Worm (Caenorhabditis elegans) whole organism, late embryonic: Measurements from ENCODE around the gene F53E4.2.

ENCODE experiments used
- K02D7.2 ChIP-seq: sonication (generic microtip); optimal IDR thresholded peaks from 2 replicates; lab custom pipeline; 2017; ENCODE audit warnings: mild to moderate bottlenecking, missing genetic modification characterization, missing compliant biosample characterization
- K09A11.1 ChIP-seq: sonication (generic microtip); optimal IDR thresholded peaks from 2 replicates; lab custom pipeline; 2017; ENCODE audit warnings: antibody characterized with exemption, mild to moderate bottlenecking, missing genetic modification characterization, missing compliant biosample characterization; ENCODE audit not compliant: insufficient read depth
- Y22D7AL.16 ChIP-seq: sonication (generic microtip); optimal IDR thresholded peaks from 2 replicates; lab custom pipeline; 2016; ENCODE audit warnings: missing genetic modification characterization, missing compliant biosample characterization
- ama-1 ChIP-seq: fragments of 150-350 bp; optimal IDR thresholded peaks from 2 replicates; lab custom pipeline; 2014
- ceh-14 ChIP-seq: sonication (generic microtip); optimal IDR thresholded peaks from 2 replicates; lab custom pipeline; 2016; ENCODE audit warnings: missing genotype, missing genetic modification characterization, missing compliant biosample characterization
- ceh-18 ChIP-seq: sonication (generic microtip); optimal IDR thresholded peaks from 2 replicates; lab custom pipeline; 2016; ENCODE audit warnings: missing genetic modification characterization, missing compliant biosample characterization
- ceh-31 ChIP-seq: sonication (generic microtip); optimal IDR thresholded peaks from 2 replicates; lab custom pipeline; 2016; ENCODE audit warnings: missing genetic modification characterization, missing compliant biosample characterization
- ceh-48 ChIP-seq: sonication (generic microtip); optimal IDR thresholded peaks from 2 replicates; lab custom pipeline; 2016; ENCODE audit warnings: missing genetic modification characterization, inconsistent platforms, missing compliant biosample characterization
- ceh-6 ChIP-seq: fragments of 200-800 bp; sonication (Bioruptor generic); optimal IDR thresholded peaks from 2 replicates; lab custom pipeline; 2018; ENCODE audit warnings: mild to moderate bottlenecking, missing genetic modification characterization, missing compliant biosample characterization
- che-1 ChIP-seq: sonication (generic microtip); optimal IDR thresholded peaks from 2 replicates; lab custom pipeline; 2016; ENCODE audit warnings: mild to moderate bottlenecking, missing genetic modification characterization, missing compliant biosample characterization
- dve-1 ChIP-seq: sonication (generic microtip); optimal IDR thresholded peaks from 2 replicates; lab custom pipeline; 2017; ENCODE audit warnings: antibody characterized with exemption, mild to moderate bottlenecking, missing genetic modification characterization, missing compliant biosample characterization
- ets-4 ChIP-seq: sonication (generic microtip); optimal IDR thresholded peaks from 2 replicates; lab custom pipeline; 2016; ENCODE audit warnings: missing genetic modification characterization, missing compliant biosample characterization
- fax-1 ChIP-seq: sonication (generic microtip); optimal IDR thresholded peaks from 2 replicates; lab custom pipeline; 2016; ENCODE audit warnings: missing genotype, missing genetic modification characterization, missing compliant biosample characterization
- fkh-6 ChIP-seq: sonication (generic microtip); optimal IDR thresholded peaks from 2 replicates; lab custom pipeline; 2016; ENCODE audit warnings: missing genetic modification characterization, missing compliant biosample characterization
- gmeb-2 ChIP-seq: sonication (generic microtip); optimal IDR thresholded peaks from 2 replicates; lab custom pipeline; 2016; ENCODE audit warnings: missing genetic modification characterization, inconsistent platforms, missing compliant biosample characterization
- hlh-30 ChIP-seq: sonication (generic microtip); optimal IDR thresholded peaks from 2 replicates; lab custom pipeline; 2017; ENCODE audit warnings: antibody characterized with exemption, missing genetic modification characterization, missing compliant biosample characterization; ENCODE audit not compliant: insufficient read depth
- hlh-8 ChIP-seq: sonication (generic microtip); optimal IDR thresholded peaks from 2 replicates; lab custom pipeline; 2016; ENCODE audit warnings: missing genotype, missing genetic modification characterization, missing compliant biosample characterization
- lin-11 ChIP-seq: fragments of 200-800 bp; sonication (Bioruptor generic); optimal IDR thresholded peaks from 2 replicates; lab custom pipeline; 2018; ENCODE audit warnings: mild to moderate bottlenecking, missing genetic modification characterization, missing compliant biosample characterization
- nhr-11 ChIP-seq: fragments of 150-350 bp; optimal IDR thresholded peaks from 2 replicates; lab custom pipeline; 2014; ENCODE audit warnings: missing biosample characterization, missing genetic modification characterization
- nhr-232 ChIP-seq: sonication (generic microtip); optimal IDR thresholded peaks from 2 replicates; lab custom pipeline; 2016; ENCODE audit warnings: missing genetic modification characterization, missing compliant biosample characterization
- npax-4 ChIP-seq: sonication (generic microtip); optimal IDR thresholded peaks from 2 replicates; lab custom pipeline; 2016; ENCODE audit warnings: missing genetic modification characterization, missing compliant biosample characterization
- pag-3 ChIP-seq: sonication (generic microtip); optimal IDR thresholded peaks from 2 replicates; lab custom pipeline; 2016; ENCODE audit warnings: missing compliant biosample characterization, missing genetic modification characterization, borderline replicate concordance
- pat-9 ChIP-seq: fragments of 200-800 bp; sonication (Bioruptor generic); optimal IDR thresholded peaks from 2 replicates; lab custom pipeline; 2018; ENCODE audit warnings: mild to moderate bottlenecking, missing genetic modification characterization, moderate library complexity, missing compliant biosample characterization
- pax-1 ChIP-seq: fragments of 150-350 bp; optimal IDR thresholded peaks from 2 replicates; lab custom pipeline; 2014; ENCODE audit warnings: missing biosample characterization, missing genetic modification characterization
- pha-4 ChIP-seq: fragments of 150-350 bp; optimal IDR thresholded peaks from 2 replicates; lab custom pipeline; 2018; ENCODE audit warnings: missing biosample characterization, missing genetic modification reagents, missing genetic modification characterization
- pros-1 ChIP-seq: fragments of 150-350 bp; optimal IDR thresholded peaks from 2 replicates; lab custom pipeline; 2014; ENCODE audit warnings: missing biosample characterization, missing genetic modification reagents, missing genetic modification characterization
- ref-2 ChIP-seq: sonication (generic microtip); optimal IDR thresholded peaks from 2 replicates; lab custom pipeline; 2016; ENCODE audit warnings: missing genetic modification characterization, missing compliant biosample characterization
- rnt-1 ChIP-seq: sonication (generic microtip); optimal IDR thresholded peaks from 2 replicates; lab custom pipeline; 2016; ENCODE audit warnings: missing genetic modification characterization, missing compliant biosample characterization
- sdc-2 ChIP-seq: sonication (generic microtip); optimal IDR thresholded peaks from 2 replicates; lab custom pipeline; 2016; ENCODE audit warnings: missing genotype, missing genetic modification characterization, missing compliant biosample characterization
- sox-2 ChIP-seq: fragments of 200-800 bp; sonication (Bioruptor generic); IDR thresholded peaks from 2 replicates; pipeline ENCODE4 v1.3.6; 2022; ENCODE audit warnings: missing genetic modification reagents, missing genetic modification characterization, missing compliant biosample characterization
- sox-4 ChIP-seq: sonication (generic microtip); optimal IDR thresholded peaks from 2 replicates; lab custom pipeline; 2017; ENCODE audit warnings: mild to moderate bottlenecking, missing genetic modification characterization, inconsistent platforms, missing compliant biosample characterization
- tbx-2 ChIP-seq: sonication (generic microtip); optimal IDR thresholded peaks from 2 replicates; lab custom pipeline; 2016; ENCODE audit warnings: missing genetic modification characterization, missing compliant biosample characterization
- tbx-7 ChIP-seq: sonication (generic microtip); optimal IDR thresholded peaks from 2 replicates; lab custom pipeline; 2016; ENCODE audit warnings: missing genotype, missing genetic modification characterization, missing compliant biosample characterization
- ttx-3 ChIP-seq: sonication (generic microtip); optimal IDR thresholded peaks from 2 replicates; lab custom pipeline; 2016; ENCODE audit warnings: missing genetic modification reagents, missing genetic modification characterization, missing compliant biosample characterization
- unc-3 ChIP-seq, 2 experiments: fragments of 200-800 bp in 1 of 2; sonication (Bioruptor generic) in 1 of 2; sonication (generic microtip) in 1 of 2; conservative IDR thresholded peaks in 1 of 2; optimal IDR thresholded peaks in 1 of 2; 2 replicates each; pipeline versions ENCODE4 v1.3.6 to Lab custom; 2016 to 2022; ENCODE audit warnings: missing compliant biosample characterization in 2 of 2, missing genetic modification characterization in 2 of 2, missing genetic modification reagents in 1 of 2
- unc-42 ChIP-seq: sonication (generic microtip); optimal IDR thresholded peaks from 2 replicates; lab custom pipeline; 2016; ENCODE audit warnings: missing genotype, missing genetic modification characterization, missing compliant biosample characterization
- ztf-16 ChIP-seq: sonication (generic microtip); optimal IDR thresholded peaks from 2 replicates; lab custom pipeline; 2017; ENCODE audit warnings: missing genetic modification characterization, missing compliant biosample characterization

Gene F53E4.2

DNA sequence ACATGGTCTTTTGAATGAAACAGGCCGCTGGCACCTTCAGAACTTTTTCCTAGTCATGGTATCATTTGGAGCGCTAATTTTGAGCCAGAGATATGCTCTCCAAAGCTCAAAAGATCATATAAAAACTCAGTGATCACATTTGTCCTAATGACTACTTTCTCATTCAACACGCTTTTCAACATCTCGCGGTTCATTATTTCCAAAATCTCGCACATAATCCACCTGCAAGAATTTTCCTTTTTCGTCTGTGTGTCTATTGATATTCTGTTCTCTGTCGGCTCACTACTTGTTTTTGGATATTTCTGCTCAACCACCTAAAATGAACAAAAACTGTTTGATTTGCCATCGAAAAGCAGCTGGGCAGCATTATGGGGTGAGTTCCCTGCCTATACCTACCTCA, 19.5 kb downstream of the F53E4.2 start, which contains the start of gene nhr-51:
Gene nhr-51, plus strand, starts transcription at position 301 of the 400 bp plus-strand sequence.
- no peak for TF ChIP-seq ama-1 (lab: Kevin White, UChicago)
- no peak for TF ChIP-seq sox-2
- no peak for TF ChIP-seq ttx-3 (tag; lab: Kevin White, UChicago)
- TF ChIP-seq Y22D7AL.16 (tag; lab: Kevin White, UChicago) = no peak
- TF ChIP-seq K09A11.1 = no peak
- TF ChIP-seq ets-4 (tag; lab: Kevin White, UChicago) = no peak
- no peak for TF ChIP-seq ceh-48 (tag; lab: Kevin White, UChicago)
- TF ChIP-seq hlh-30 = no peak

DNA sequence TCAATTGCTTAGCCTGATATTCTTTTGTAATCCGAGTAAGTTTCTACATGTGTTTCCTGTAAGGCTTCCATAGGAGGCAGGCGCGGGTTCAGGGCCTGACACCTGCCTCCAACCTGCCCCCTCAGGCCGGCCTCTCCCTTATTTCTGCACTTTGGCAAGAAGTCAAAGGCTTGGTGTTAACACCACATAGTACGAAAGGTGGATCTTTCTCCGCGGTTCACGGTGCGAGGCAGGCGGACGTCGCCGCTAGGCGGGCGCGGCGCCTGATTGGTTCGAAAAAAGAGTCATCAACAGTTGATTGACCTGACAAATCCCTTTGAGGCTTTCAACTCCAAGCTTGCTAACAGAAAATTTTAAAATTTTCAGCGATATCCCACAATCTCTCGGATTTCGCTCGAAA, 20.7 kb downstream of the F53E4.2 start:
- no peak for TF ChIP-seq tbx-7 (tag; lab: Kevin White, UChicago)
- TF ChIP-seq fkh-6 (tag; lab: Kevin White, UChicago) = no peak
- TF ChIP-seq sox-4 = no peak
- no peak for TF ChIP-seq ceh-31 (tag; lab: Kevin White, UChicago)
- no peak for TF ChIP-seq dve-1
- no peak for TF ChIP-seq K09A11.1
- TF ChIP-seq ceh-6 (GFP tag; lab: Kevin White, UChicago) = no peak
- TF ChIP-seq sox-2 = no peak
- TF ChIP-seq rnt-1 = no peak
- TF ChIP-seq ceh-14 (tag; lab: Kevin White, UChicago) = no peak
- no peak for TF ChIP-seq nhr-11 (tag; lab: Kevin White, UChicago)
- no peak for TF ChIP-seq che-1 (tag; lab: Kevin White, UChicago)
- TF ChIP-seq tbx-2 (tag; lab: Kevin White, UChicago) = no peak

DNA sequence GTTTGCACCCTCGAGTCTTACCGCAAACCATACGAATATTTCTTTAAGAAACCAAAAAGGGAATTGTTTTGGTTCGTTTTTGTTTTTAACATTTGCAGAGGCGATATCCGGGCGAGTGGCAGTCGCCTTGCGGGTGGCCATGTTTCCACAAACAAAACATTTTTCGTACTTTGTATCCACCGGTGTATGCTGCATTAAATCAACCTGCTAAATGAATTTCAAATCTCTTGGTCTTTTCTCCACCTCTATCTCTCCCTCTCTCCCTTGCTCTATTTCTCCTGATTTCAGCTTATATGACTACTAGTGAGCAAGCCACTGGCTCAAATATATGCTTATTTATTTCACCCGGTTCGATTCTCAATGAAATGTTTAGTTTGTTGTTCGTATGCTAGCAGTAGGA, 23.0 kb downstream of the F53E4.2 start, which contains the start of gene nhr-52:
Gene nhr-52, plus strand, starts transcription at position 301 of the 400 bp plus-strand sequence.
- TF ChIP-seq unc-3 (GFP tag; conservative IDR thresholded peaks at IDR 0.05; lab: Robert Waterston, UW) (no peak), unc-3 (tag; optimal IDR thresholded peaks at IDR 0.05; lab: Kevin White, UChicago) (no peak), ztf-16 (tag; lab: Kevin White, UChicago) (no peak), ceh-18 (no peak), nhr-232 (no peak), pha-4 (no peak), pat-9 (tag; lab: Kevin White, UChicago) (no peak), gmeb-2 (no peak), ref-2 (tag; lab: Kevin White, UChicago) (no peak), sdc-2 (tag; lab: Kevin White, UChicago) (no peak), unc-42 (tag; lab: Kevin White, UChicago) (no peak), npax-4 (tag; lab: Kevin White, UChicago) (no peak), K02D7.2 (tag; lab: Kevin White, UChicago) (no peak), rnt-1 (no peak), fax-1 (tag; lab: Kevin White, UChicago) (no peak), nhr-11 (tag; lab: Kevin White, UChicago) (no peak)

DNA sequence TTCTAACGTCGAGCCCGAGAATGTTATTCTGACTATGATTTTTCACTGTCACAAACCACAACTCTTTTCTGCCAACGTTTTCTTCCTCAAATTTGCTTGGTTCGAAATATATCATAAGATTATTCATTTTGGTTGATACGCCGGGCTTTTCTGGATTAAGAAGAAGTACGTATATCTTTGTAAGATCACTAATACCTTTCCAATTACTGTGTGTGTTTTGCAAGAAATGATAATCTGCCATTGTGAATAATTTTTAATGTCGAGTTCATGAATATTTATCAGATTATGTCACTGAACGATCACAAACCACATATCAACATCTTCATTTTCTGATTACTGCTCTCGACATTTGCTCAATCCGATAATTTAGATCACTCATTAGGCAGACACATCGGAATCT, 31.4 kb downstream of the F53E4.2 start, which contains the start of gene nhr-196:
Gene nhr-196, plus strand, starts transcription at position 118 of the 400 bp plus-strand sequence.
- TF ChIP-seq nhr-11 (tag; lab: Kevin White, UChicago) (no peak), lin-11 (no peak), tbx-7 (tag; lab: Kevin White, UChicago) (no peak), hlh-30 (no peak), pax-1 (tag; lab: Kevin White, UChicago) (no peak), hlh-8 (tag; lab: Kevin White, UChicago) (no peak), pros-1 (tag; lab: Kevin White, UChicago) (no peak), unc-42 (tag; lab: Kevin White, UChicago) (no peak), che-1 (tag; lab: Kevin White, UChicago) (no peak), pag-3 (no peak), ttx-3 (tag; lab: Kevin White, UChicago) (no peak), sox-2 (no peak)
